Fruit fly (Drosophila melanogaster): ENCODE data around the gene Apt1.

Apt1 gene

dm6 chr3L:11622750-11623149 lies 5.1 kb upstream of the Apt1 start:
- TF ChIP-seq EcR (GFP tag; optimal IDR thresholded peaks at IDR 0.05) (no peak), psq (optimal IDR thresholded peaks at IDR 0.05) (no peak), Dll (optimal IDR thresholded peaks at IDR 0.05) (no peak), usp (GFP tag; optimal IDR thresholded peaks at IDR 0.05) (no peak), pan (optimal IDR thresholded peaks at IDR 0.05) (no peak), CG8478 (optimal IDR thresholded peaks at IDR 0.05) (no peak)

dm6 chr3L:11623245-11623883 lies 4.5 kb upstream of the Apt1 start:
- no peak for TF ChIP-seq pan (optimal IDR thresholded peaks at IDR 0.05)
- TF ChIP-seq CG8478 (optimal IDR thresholded peaks at IDR 0.05), result no peak
- TF ChIP-seq Dll (optimal IDR thresholded peaks at IDR 0.05), result no peak
- TF ChIP-seq EcR (GFP tag; optimal IDR thresholded peaks at IDR 0.05), result no peak
- TF ChIP-seq psq (optimal IDR thresholded peaks at IDR 0.05), result no peak
- TF ChIP-seq usp (GFP tag; optimal IDR thresholded peaks at IDR 0.05), result no peak

- TF ChIP-seq pan (optimal IDR thresholded peaks at IDR 0.05) (no peak), psq (optimal IDR thresholded peaks at IDR 0.05) (no peak), usp (GFP tag; optimal IDR thresholded peaks at IDR 0.05) (no peak), EcR (GFP tag; optimal IDR thresholded peaks at IDR 0.05) (no peak), CG8478 (optimal IDR thresholded peaks at IDR 0.05) (no peak), Dll (optimal IDR thresholded peaks at IDR 0.05) (no peak)
Observed at dm6 chr3L:11624281-11624680, 3.6 kb upstream of the Apt1 start, which contains the start of gene Akr1B. Akr1B (minus strand) TSS chr3L:11624381.

dm6 chr3L:11625634-11626175 lies 2.1 kb upstream of the Apt1 start, which contains the start of gene CG6083:
CG6083 (minus strand) TSS chr3L:11626125.
- no peak for TF ChIP-seq Dll (optimal IDR thresholded peaks at IDR 0.05)
- TF ChIP-seq psq (optimal IDR thresholded peaks at IDR 0.05), result no peak
- TF ChIP-seq pan (optimal IDR thresholded peaks at IDR 0.05), result no peak
- no peak for TF ChIP-seq EcR (GFP tag; optimal IDR thresholded peaks at IDR 0.05)
- TF ChIP-seq usp (GFP tag; optimal IDR thresholded peaks at IDR 0.05), result no peak
- no peak for TF ChIP-seq CG8478 (optimal IDR thresholded peaks at IDR 0.05)

dm6 chr3L:11626229-11626826 lies 1.5 kb upstream of the Apt1 start, which contains the start of gene PCID2:
PCID2 (plus strand) TSS chr3L:11626441.
- no peak for TF ChIP-seq usp (GFP tag; optimal IDR thresholded peaks at IDR 0.05)
- no peak for TF ChIP-seq CG8478 (optimal IDR thresholded peaks at IDR 0.05)
- TF ChIP-seq psq (optimal IDR thresholded peaks at IDR 0.05), result no peak
- TF ChIP-seq EcR (GFP tag; optimal IDR thresholded peaks at IDR 0.05), result no peak
- no peak for TF ChIP-seq Dll (optimal IDR thresholded peaks at IDR 0.05)
- TF ChIP-seq pan (optimal IDR thresholded peaks at IDR 0.05), result no peak

dm6 chr3L:11630684-11631083 lies 2.8 kb downstream of the Apt1 start:
- TF ChIP-seq psq (optimal IDR thresholded peaks at IDR 0.05), result no peak
- TF ChIP-seq pan (optimal IDR thresholded peaks at IDR 0.05), result no peak
- no peak for TF ChIP-seq EcR (GFP tag; optimal IDR thresholded peaks at IDR 0.05)
- no peak for TF ChIP-seq usp (GFP tag; optimal IDR thresholded peaks at IDR 0.05)
- TF ChIP-seq Dll (optimal IDR thresholded peaks at IDR 0.05), result no peak
- TF ChIP-seq CG8478 (optimal IDR thresholded peaks at IDR 0.05), result no peak

dm6 chr3L:11631092-11631491 lies 3.3 kb downstream of the Apt1 start, which contains the start of gene CG32091:
CG32091 (plus strand) TSS chr3L:11631392.
- no peak for TF ChIP-seq usp (GFP tag; optimal IDR thresholded peaks at IDR 0.05)
- TF ChIP-seq CG8478 (optimal IDR thresholded peaks at IDR 0.05), result no peak
- no peak for TF ChIP-seq EcR (GFP tag; optimal IDR thresholded peaks at IDR 0.05)
- TF ChIP-seq Dll (optimal IDR thresholded peaks at IDR 0.05), result no peak
- TF ChIP-seq psq (optimal IDR thresholded peaks at IDR 0.05), result no peak

- TF ChIP-seq usp (GFP tag; optimal IDR thresholded peaks at IDR 0.05) (no peak), Dll (optimal IDR thresholded peaks at IDR 0.05) (no peak), EcR (GFP tag; optimal IDR thresholded peaks at IDR 0.05) (no peak), pan (optimal IDR thresholded peaks at IDR 0.05) (no peak), CG8478 (optimal IDR thresholded peaks at IDR 0.05) (no peak), psq (optimal IDR thresholded peaks at IDR 0.05) (no peak)
Observed at dm6 chr3L:11634551-11634950, 6.7 kb downstream of the Apt1 start.

dm6 chr3L:11636829-11637228 lies 9.0 kb downstream of the Apt1 start:
- TF ChIP-seq pan (optimal IDR thresholded peaks at IDR 0.05) (no peak), EcR (GFP tag; optimal IDR thresholded peaks at IDR 0.05) (no peak), usp (GFP tag; optimal IDR thresholded peaks at IDR 0.05) (no peak), psq (optimal IDR thresholded peaks at IDR 0.05) (no peak), CG8478 (optimal IDR thresholded peaks at IDR 0.05) (no peak), Dll (optimal IDR thresholded peaks at IDR 0.05) (no peak)

dm6 chr3L:11645933-11646332 lies 18.1 kb downstream of the Apt1 start, which contains the start of gene CG6071:
CG6071 (minus strand) TSS chr3L:11646033.
- no peak for TF ChIP-seq Dll (optimal IDR thresholded peaks at IDR 0.05)
- TF ChIP-seq psq (optimal IDR thresholded peaks at IDR 0.05), result no peak
- TF ChIP-seq EcR (GFP tag; optimal IDR thresholded peaks at IDR 0.05), result no peak
- TF ChIP-seq usp (GFP tag; optimal IDR thresholded peaks at IDR 0.05), result no peak
- TF ChIP-seq CG8478 (optimal IDR thresholded peaks at IDR 0.05), result no peak
- no peak for TF ChIP-seq pan (optimal IDR thresholded peaks at IDR 0.05)

- TF ChIP-seq psq (optimal IDR thresholded peaks at IDR 0.05), result no peak
- TF ChIP-seq pan (optimal IDR thresholded peaks at IDR 0.05), result no peak
- TF ChIP-seq usp (GFP tag; optimal IDR thresholded peaks at IDR 0.05), result no peak
- TF ChIP-seq EcR (GFP tag; optimal IDR thresholded peaks at IDR 0.05), result no peak
- no peak for TF ChIP-seq Dll (optimal IDR thresholded peaks at IDR 0.05)
- TF ChIP-seq CG8478 (optimal IDR thresholded peaks at IDR 0.05), result no peak
Observed at dm6 chr3L:11648410-11648809, 20.6 kb downstream of the Apt1 start, which contains the start of the genes RIOK1 and Polr3H. RIOK1 (minus strand) TSS chr3L:11648474. Polr3H (plus strand) TSS chr3L:11648756.

dm6 chr3L:11656189-11656588 lies 28.4 kb downstream of the Apt1 start:
- TF ChIP-seq psq (optimal IDR thresholded peaks at IDR 0.05), result no peak
- no peak for TF ChIP-seq Dll (optimal IDR thresholded peaks at IDR 0.05)
- no peak for TF ChIP-seq EcR (GFP tag; optimal IDR thresholded peaks at IDR 0.05)
- no peak for TF ChIP-seq usp (GFP tag; optimal IDR thresholded peaks at IDR 0.05)
- no peak for TF ChIP-seq CG8478 (optimal IDR thresholded peaks at IDR 0.05)
- no peak for TF ChIP-seq pan (optimal IDR thresholded peaks at IDR 0.05)
